Worm (Caenorhabditis elegans) whole organism, L4 larva: ENCODE data around the gene frpr-16.

ENCODE experiments used
- F44E2.7 ChIP-seq: fragments of 200-800 bp; sonication (Bioruptor generic); IDR thresholded peaks from 2 replicates; pipeline ENCODE4 v2.1.2; 2022; ENCODE audit warnings: missing genetic modification characterization, missing compliant biosample characterization
- T20F7.1 ChIP-seq: fragments of 200-800 bp; sonication (Bioruptor generic); optimal IDR thresholded peaks from 2 replicates; lab custom pipeline; 2018; ENCODE audit warnings: mild to moderate bottlenecking, missing genetic modification characterization, missing compliant biosample characterization
- ZK546.5 ChIP-seq, 2 experiments: sonication (generic microtip); optimal IDR thresholded peaks; 2 replicates each; lab custom pipeline; 2017; ENCODE audit warnings: missing biosample characterization in 2 of 2, missing genetic modification characterization in 2 of 2
- aha-1 ChIP-seq: fragments of 150-350 bp; peaks from one replicate; lab custom pipeline; 2014; ENCODE audit warnings: missing biosample characterization, missing genetic modification characterization
- ceh-32 ChIP-seq: sonication (generic microtip); optimal IDR thresholded peaks from 2 replicates; lab custom pipeline; 2016; ENCODE audit warnings: mild to moderate bottlenecking, missing genetic modification characterization, missing compliant biosample characterization; ENCODE audit not compliant: poor library complexity
- ceh-82 ChIP-seq: sonication (generic microtip); optimal IDR thresholded peaks from 2 replicates; lab custom pipeline; 2017; ENCODE audit warnings: missing biosample characterization, missing genetic modification characterization
- cey-2 ChIP-seq: sonication (generic microtip); optimal IDR thresholded peaks from 3 replicates; lab custom pipeline; 2017; ENCODE audit warnings: missing genetic modification characterization, mild to moderate bottlenecking, missing compliant biosample characterization, antibody characterized with exemption, borderline replicate concordance; ENCODE audit not compliant: insufficient read depth
- daf-16 ChIP-seq, 3 experiments: sonication (generic microtip); optimal IDR thresholded peaks; 2 replicates each; lab custom pipeline; 2016 to 2017; ENCODE audit warnings: missing genetic modification characterization in 3 of 3, missing genetic modification reagents in 3 of 3, mild to moderate bottlenecking in 2 of 3, missing compliant biosample characterization in 2 of 3, missing biosample characterization in 1 of 3, moderate library complexity in 1 of 3
- dmd-6 ChIP-seq: fragments of 200-800 bp; sonication (Bioruptor generic); IDR thresholded peaks from 2 replicates; pipeline ENCODE4 v1.3.6; 2022; ENCODE audit warnings: missing genetic modification reagents, missing genetic modification characterization, missing compliant biosample characterization
- dmd-9 ChIP-seq: fragments of 200-800 bp; sonication (Bioruptor generic); IDR thresholded peaks from 2 replicates; pipeline ENCODE4 v1.3.6; 2022; ENCODE audit warnings: missing genetic modification reagents, missing genetic modification characterization, missing compliant biosample characterization
- dve-1 ChIP-seq: sonication (generic microtip); optimal IDR thresholded peaks from 2 replicates; lab custom pipeline; 2017; ENCODE audit warnings: antibody characterized with exemption, mild to moderate bottlenecking, missing genetic modification characterization, missing compliant biosample characterization; ENCODE audit not compliant: insufficient read depth
- gei-8 ChIP-seq: fragments of 200-800 bp; sonication (Bioruptor generic); optimal IDR thresholded peaks from 2 replicates; lab custom pipeline; 2018; ENCODE audit warnings: mild to moderate bottlenecking, missing genetic modification characterization, missing compliant biosample characterization
- hif-1 ChIP-seq, 2 experiments: sonication (generic microtip); optimal IDR thresholded peaks; 2 replicates each; lab custom pipeline; 2016 to 2017; ENCODE audit warnings: missing compliant biosample characterization in 2 of 2, missing genetic modification characterization in 2 of 2, missing genetic modification reagents in 2 of 2, missing genotype in 2 of 2, mild to moderate bottlenecking in 1 of 2
- hlh-11 ChIP-seq: fragments of 200-800 bp; sonication (Bioruptor generic); optimal IDR thresholded peaks from 2 replicates; lab custom pipeline; 2018; ENCODE audit warnings: mild to moderate bottlenecking, missing genetic modification characterization, missing compliant biosample characterization
- hlh-30 ChIP-seq: sonication (generic microtip); optimal IDR thresholded peaks from 2 replicates; lab custom pipeline; 2017; ENCODE audit warnings: antibody characterized with exemption, mild to moderate bottlenecking, missing genetic modification characterization, missing compliant biosample characterization; ENCODE audit not compliant: insufficient read depth
- jun-1 ChIP-seq: fragments of 150-350 bp; optimal IDR thresholded peaks from 2 replicates; lab custom pipeline; 2014; ENCODE audit warnings: missing biosample characterization, missing genetic modification reagents, missing genetic modification characterization
- lim-7 ChIP-seq: fragments of 200-800 bp; sonication (Bioruptor generic); IDR thresholded peaks from 2 replicates; pipeline ENCODE4 v1.3.6; 2022; ENCODE audit warnings: missing genetic modification characterization, missing compliant biosample characterization
- lin-1 ChIP-seq: fragments of 200-800 bp; sonication (Bioruptor generic); IDR thresholded peaks from 2 replicates; pipeline ENCODE4 v1.3.6; 2022; ENCODE audit warnings: missing genetic modification reagents, missing genetic modification characterization, missing compliant biosample characterization
- lin-29 ChIP-seq: fragments of 200-800 bp; sonication (Bioruptor generic); IDR thresholded peaks from 2 replicates; pipeline ENCODE4 v1.3.6; 2022; ENCODE audit warnings: missing genetic modification reagents, missing genetic modification characterization, missing compliant biosample characterization
- lsy-2 ChIP-seq, 2 experiments: fragments of 150-350 bp in 1 of 2; sonication (generic microtip) in 1 of 2; optimal IDR thresholded peaks; 2 replicates each; lab custom pipeline; 2014 to 2017; ENCODE audit warnings: missing biosample characterization in 2 of 2, missing genetic modification characterization in 2 of 2
- madf-5 ChIP-seq, 2 experiments: fragments of 200-800 bp; sonication (Bioruptor generic); IDR thresholded peaks; 2 replicates each; pipeline ENCODE4 v1.3.6; 2022; ENCODE audit warnings: missing compliant biosample characterization in 2 of 2, missing genetic modification characterization in 2 of 2
- madf-9 ChIP-seq: fragments of 200-800 bp; sonication (Bioruptor generic); conservative IDR thresholded peaks from 2 replicates; pipeline ENCODE4 v1.3.6; 2022; ENCODE audit warnings: missing genetic modification reagents, missing genetic modification characterization, missing compliant biosample characterization
- mdl-1 ChIP-seq, 2 experiments: fragments of 150-350 bp in 1 of 2; sonication (generic microtip) in 1 of 2; optimal IDR thresholded peaks; 2 replicates each; lab custom pipeline; 2014 to 2017; ENCODE audit warnings: missing biosample characterization in 2 of 2, missing genetic modification characterization in 2 of 2
- mep-1 ChIP-seq: fragments of 150-350 bp; sonication (generic microtip); optimal IDR thresholded peaks from 3 replicates; lab custom pipeline; 2014; ENCODE audit warnings: missing biosample characterization, missing genetic modification characterization
- mxl-2 ChIP-seq: fragments of 200-800 bp; sonication (Bioruptor generic); conservative IDR thresholded peaks from 2 replicates; pipeline ENCODE4 v1.3.6; 2022; ENCODE audit warnings: missing genetic modification reagents, missing genetic modification characterization, missing compliant biosample characterization
- mxl-3 ChIP-seq: fragments of 200-800 bp; sonication (Bioruptor generic); optimal IDR thresholded peaks from 2 replicates; lab custom pipeline; 2018; ENCODE audit warnings: mild to moderate bottlenecking, missing genetic modification characterization, missing compliant biosample characterization
- nhr-11 ChIP-seq: fragments of 150-350 bp; optimal IDR thresholded peaks from 2 replicates; lab custom pipeline; 2014; ENCODE audit warnings: missing biosample characterization, missing genetic modification characterization
- nhr-28 ChIP-seq: fragments of 150-350 bp; optimal IDR thresholded peaks from 2 replicates; lab custom pipeline; 2014; ENCODE audit warnings: missing biosample characterization, missing genetic modification characterization
- nhr-41 ChIP-seq: fragments of 200-800 bp; sonication (Bioruptor generic); IDR thresholded peaks from 2 replicates; pipeline ENCODE4 v1.3.6; 2022; ENCODE audit warnings: missing genetic modification reagents, missing genetic modification characterization, missing compliant biosample characterization
- nhr-48 ChIP-seq: sonication (generic microtip); optimal IDR thresholded peaks from 2 replicates; lab custom pipeline; 2016; ENCODE audit warnings: mild to moderate bottlenecking, missing genetic modification characterization, missing compliant biosample characterization
- nhr-6 ChIP-seq: fragments of 150-350 bp; optimal IDR thresholded peaks from 2 replicates; lab custom pipeline; 2014; ENCODE audit warnings: missing biosample characterization, missing genetic modification characterization
- nhr-77 ChIP-seq: fragments of 150-350 bp; optimal IDR thresholded peaks from 2 replicates; lab custom pipeline; 2014; ENCODE audit warnings: missing biosample characterization, missing genetic modification characterization
- pha-4 ChIP-seq, 2 experiments: fragments of 150-350 bp in 1 of 2; fragments of 200-800 bp in 1 of 2; sonication (Bioruptor generic) in 1 of 2; IDR thresholded peaks in 1 of 2; optimal IDR thresholded peaks in 1 of 2; 2 replicates each; pipeline versions ENCODE4 v1.3.6 to Lab custom; 2014 to 2022; ENCODE audit warnings: missing genetic modification characterization in 2 of 2, missing genetic modification reagents in 2 of 2, missing biosample characterization in 1 of 2, missing compliant biosample characterization in 1 of 2
- php-3 ChIP-seq: fragments of 200-800 bp; sonication (Bioruptor generic); IDR thresholded peaks from 2 replicates; pipeline ENCODE4 v1.3.6; 2022; ENCODE audit warnings: missing genetic modification reagents, missing genetic modification characterization, missing compliant biosample characterization
- pqm-1 ChIP-seq: sonication (generic microtip); optimal IDR thresholded peaks from 2 replicates; lab custom pipeline; 2017; ENCODE audit warnings: missing biosample characterization, missing genetic modification characterization
- set-16 ChIP-seq: fragments of 200-800 bp; sonication (Bioruptor generic); IDR thresholded peaks from 2 replicates; pipeline ENCODE4 v1.3.6; 2022; ENCODE audit warnings: missing genetic modification reagents, missing genetic modification characterization, missing compliant biosample characterization
- tra-1 ChIP-seq: fragments of 200-800 bp; sonication (Bioruptor generic); IDR thresholded peaks from 2 replicates; pipeline ENCODE4 v1.3.6; 2022; ENCODE audit warnings: missing genetic modification reagents, missing genetic modification characterization, missing compliant biosample characterization
- ztf-7 ChIP-seq: fragments of 150-350 bp; optimal IDR thresholded peaks from 2 replicates; lab custom pipeline; 2014; ENCODE audit warnings: missing biosample characterization, missing genetic modification characterization

frpr-16 gene

ce11 chrII:6028594-6029141, 2.3 kb downstream of the frpr-16 start:
- no peak for TF ChIP-seq php-3 (GFP tag; lab: Robert Waterston, UW)
- no peak for TF ChIP-seq pqm-1 (tag; lab: Kevin White, UChicago)
- TF ChIP-seq nhr-11 (tag; lab: Kevin White, UChicago) = peak; percentile 71
- peak; percentile 67 for TF ChIP-seq mxl-3 (GFP tag; lab: Kevin White, UChicago)

- TF ChIP-seq madf-5 (GFP tag; IDR thresholded peaks at IDR 0.05; lab: Robert Waterston, UW) = no peak
- TF ChIP-seq php-3 (GFP tag; lab: Robert Waterston, UW) = no peak; the same call in 1 of the 2 replicates
- peak; percentile 94 for TF ChIP-seq nhr-28 (tag; lab: Kevin White, UChicago)
- peak; percentile 46; the same call in 1 of the 2 replicates for TF ChIP-seq pha-4 (GFP tag; IDR thresholded peaks at IDR 0.05; lab: Robert Waterston, UW)
- no peak for TF ChIP-seq pha-4 (tag; optimal IDR thresholded peaks at IDR 0.05; lab: Kevin White, UChicago)
- peak; percentile 50 for TF ChIP-seq T20F7.1
- TF ChIP-seq tra-1 (GFP tag; lab: Robert Waterston, UW) = peak; percentile 93
- no peak for TF ChIP-seq ZK546.5 (tag; optimal IDR thresholded peaks at IDR 0.05; lab: Kevin White, UChicago)
- TF ChIP-seq lim-7 (GFP tag; lab: Robert Waterston, UW) = no peak
- TF ChIP-seq pqm-1 (tag; lab: Kevin White, UChicago) = peak; percentile 100
- TF ChIP-seq madf-9 (GFP tag; lab: Robert Waterston, UW) = no peak
- TF ChIP-seq cey-2 (tag; lab: Kevin White, UChicago) = peak; percentile 75
- no peak for TF ChIP-seq ceh-82 (tag; lab: Kevin White, UChicago)
- peak; percentile 4 for TF ChIP-seq jun-1
- TF ChIP-seq daf-16 (GFP tag; optimal IDR thresholded peaks at IDR 0.05; lab: Kevin White, UChicago) = peak in 1 of 2 experiments; percentile 82
- TF ChIP-seq daf-16 (tag; optimal IDR thresholded peaks at IDR 0.05; lab: Kevin White, UChicago) = peak; percentile 98
- TF ChIP-seq nhr-77 (tag; lab: Kevin White, UChicago) = peak; percentile 88
- TF ChIP-seq nhr-6 (tag; lab: Kevin White, UChicago) = no peak
- TF ChIP-seq ztf-7 (tag; lab: Kevin White, UChicago) = no peak
- TF ChIP-seq hlh-30 (tag; lab: Kevin White, UChicago) = peak; percentile 53
- peak in 1 of 2 experiments; percentile 10 for TF ChIP-seq hif-1 (tag; optimal IDR thresholded peaks at IDR 0.05; lab: Kevin White, UChicago)
- no peak for TF ChIP-seq ceh-32 (tag; lab: Kevin White, UChicago)
- peak; percentile 44 for TF ChIP-seq mep-1 (tag; lab: Kevin White, UChicago)
- peak in 1 of 2 experiments; percentile 62 for TF ChIP-seq mdl-1 (tag; optimal IDR thresholded peaks at IDR 0.05; lab: Kevin White, UChicago)
- TF ChIP-seq nhr-41 (GFP tag; lab: Robert Waterston, UW) = peak; percentile 60; the same call in 1 of the 2 replicates
- TF ChIP-seq aha-1 = peak; percentile 74
- no peak for TF ChIP-seq gei-8 (GFP tag; lab: Kevin White, UChicago)
- TF ChIP-seq F44E2.7 (GFP tag; lab: Robert Waterston, UW) = no peak
- peak; percentile 92 for TF ChIP-seq hlh-11 (tag; lab: Kevin White, UChicago)
- TF ChIP-seq dve-1 (tag; lab: Kevin White, UChicago) = peak; percentile 99
- peak; percentile 94; the same call in 1 of the 2 replicates for TF ChIP-seq dmd-6
- no peak for TF ChIP-seq mxl-2 (GFP tag; lab: Robert Waterston, UW)
- no peak for TF ChIP-seq dmd-9 (GFP tag; lab: Robert Waterston, UW)
- peak; percentile 97 for TF ChIP-seq lin-1 (GFP tag; lab: Robert Waterston, UW)
- TF ChIP-seq lin-29 (GFP tag; lab: Robert Waterston, UW) = no peak
- peak in 1 of 2 experiments; percentile 62 for TF ChIP-seq lsy-2 (tag; optimal IDR thresholded peaks at IDR 0.05; lab: Kevin White, UChicago)
- TF ChIP-seq set-16 (GFP tag; lab: Robert Waterston, UW) = no peak
- peak; percentile 66 for TF ChIP-seq nhr-48 (tag; lab: Kevin White, UChicago)
Observed at ce11 chrII:6026646-6027045, 4.4 kb downstream of the frpr-16 start.
